Worm (Caenorhabditis elegans) whole organism, dauer: ENCODE results near the gene Y59H11AM.4.

Experiments
- unc-62 ChIP-seq: sonication (generic microtip); optimal IDR thresholded peaks from 2 replicates; lab custom pipeline; 2017; ENCODE audit warnings: missing biosample characterization, missing genetic modification reagents, missing genetic modification characterization

Gene Y59H11AM.4

ce11 chrIV:8528345-8528744 lies 41.8 kb downstream of the Y59H11AM.4 start:
- TF ChIP-seq unc-62 (GFP tag; lab: Kevin White, UChicago), result no peak

ce11 chrIV:8527598-8528012 lies 42.5 kb downstream of the Y59H11AM.4 start:
- no peak for TF ChIP-seq unc-62 (GFP tag; lab: Kevin White, UChicago)

DNA sequence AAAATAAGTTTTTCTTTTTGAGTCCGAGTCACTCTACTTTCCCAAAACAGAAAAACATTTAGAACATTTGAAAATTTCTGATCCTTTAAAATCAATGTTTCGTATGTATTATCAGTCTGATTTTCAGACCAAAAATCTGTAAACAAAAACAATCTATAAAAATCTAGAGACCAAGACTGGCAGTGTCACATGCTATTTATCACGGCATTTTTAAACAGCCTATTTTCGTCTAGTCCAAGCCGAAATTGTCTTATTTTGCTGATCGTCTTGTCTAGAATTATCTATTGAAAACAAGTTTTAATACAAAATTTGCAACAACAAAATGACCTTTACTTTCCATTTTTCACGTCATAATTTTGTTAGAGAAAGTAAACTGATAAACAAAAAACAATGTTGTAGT lies 43.6 kb downstream of the Y59H11AM.4 start:
- no peak for TF ChIP-seq unc-62 (GFP tag; lab: Kevin White, UChicago)

ce11 chrIV:8526050-8526449 lies 44.1 kb downstream of the Y59H11AM.4 start:
- no peak for TF ChIP-seq unc-62 (GFP tag; lab: Kevin White, UChicago)

DNA sequence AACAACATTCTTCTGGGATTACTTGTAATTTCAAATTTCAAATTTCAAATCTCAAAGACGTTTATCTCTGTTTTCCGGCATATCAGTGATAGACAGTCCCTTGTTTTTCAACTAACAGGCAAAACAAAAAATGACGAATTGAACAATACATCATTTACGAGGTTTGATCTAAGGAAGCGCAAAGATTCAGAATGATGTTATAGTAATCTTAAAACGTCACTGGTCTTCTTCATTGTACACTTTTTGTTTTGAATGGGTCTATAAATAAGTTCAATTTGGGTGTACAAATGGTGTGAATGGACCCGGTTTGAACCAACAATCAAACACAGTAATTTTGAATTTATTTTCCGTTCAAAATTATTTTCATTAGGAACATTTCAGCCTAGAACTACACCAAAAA lies 46.2 kb downstream of the Y59H11AM.4 start:
- no peak for TF ChIP-seq unc-62 (GFP tag; lab: Kevin White, UChicago)

- no peak for TF ChIP-seq unc-62 (GFP tag; lab: Kevin White, UChicago)
Observed at ce11 chrIV:8520594-8520993, 49.6 kb downstream of the Y59H11AM.4 start, which contains the start of gene pkg-2. Gene pkg-2, plus strand, starts transcription at chrIV:8520894.

- no peak for TF ChIP-seq unc-62 (GFP tag; lab: Kevin White, UChicago)
Observed at ce11 chrIV:8519949-8520348, 50.2 kb downstream of the Y59H11AM.4 start.
